Fruit fly (Drosophila melanogaster) whole organism, embryonic: ENCODE data around the gene CG34291.

Experiments
- Atf6 ChIP-seq: fragments of 200-800 bp; sonication (Bioruptor generic); IDR thresholded peaks from 2 replicates; pipeline ENCODE4 v1.3.6; 2022; ENCODE audit warnings: missing biosample characterization, missing genetic modification characterization
- B-H1 ChIP-seq: fragments of 200-800 bp; sonication (Bioruptor generic); IDR thresholded peaks from 3 replicates; pipeline ENCODE4 v1.3.6; 2022; ENCODE audit warnings: missing biosample characterization, missing genetic modification characterization
- Bgb ChIP-seq: fragments of 200-800 bp; sonication (Bioruptor generic); IDR thresholded peaks from 2 replicates; pipeline ENCODE4 v1.3.6; 2022; ENCODE audit warnings: missing biosample characterization, missing genetic modification characterization; ENCODE audit not compliant: partially characterized antibody
- CG10209 ChIP-seq: fragments of 200-800 bp; sonication (Bioruptor generic); optimal IDR thresholded peaks from 3 replicates; lab custom pipeline; 2017; ENCODE audit warnings: missing biosample characterization, mild to moderate bottlenecking, missing genetic modification characterization, missing genetic modification reagents
- CG11093 ChIP-seq: fragments of 200-800 bp; sonication (Bioruptor generic); IDR thresholded peaks from 3 replicates; pipeline ENCODE4 v1.3.6; 2022; ENCODE audit warnings: missing biosample characterization, missing genetic modification characterization
- CG11247 ChIP-seq: fragments of 200-800 bp; sonication (Bioruptor generic); IDR thresholded peaks from 2 replicates; pipeline ENCODE4 v1.3.6; 2022; ENCODE audit warnings: missing biosample characterization, missing genetic modification characterization
- CG12104 ChIP-seq: fragments of 200-800 bp; sonication (Bioruptor generic); optimal IDR thresholded peaks from 3 replicates; lab custom pipeline; 2016; ENCODE audit warnings: missing biosample characterization, missing genetic modification characterization
- CG1233 ChIP-seq: fragments of 200-800 bp; sonication (Bioruptor generic); optimal IDR thresholded peaks from 4 replicates; lab custom pipeline; 2018; ENCODE audit warnings: missing biosample characterization, mild to moderate bottlenecking, missing genetic modification characterization
- CG13424 ChIP-seq: fragments of 200-800 bp; sonication (Bioruptor generic); optimal IDR thresholded peaks from 2 replicates; lab custom pipeline; 2019; ENCODE audit warnings: missing biosample characterization, mild to moderate bottlenecking, missing genetic modification characterization, moderate library complexity
- CG1603 ChIP-seq: fragments of 200-800 bp; sonication (Bioruptor generic); optimal IDR thresholded peaks from 2 replicates; lab custom pipeline; 2019; ENCODE audit warnings: missing biosample characterization, mild to moderate bottlenecking, missing genetic modification characterization, moderate library complexity
- CG17359 ChIP-seq: fragments of 200-800 bp; sonication (Bioruptor generic); optimal IDR thresholded peaks from 3 replicates; lab custom pipeline; 2018; ENCODE audit warnings: missing biosample characterization, mild to moderate bottlenecking, missing genetic modification characterization, moderate library complexity
- CG2678 ChIP-seq: fragments of 200-800 bp; sonication (Bioruptor generic); optimal IDR thresholded peaks from 3 replicates; lab custom pipeline; 2019; ENCODE audit warnings: missing biosample characterization, mild to moderate bottlenecking, missing genetic modification characterization, moderate library complexity
- CG3281 ChIP-seq: fragments of 200-800 bp; sonication (Bioruptor generic); optimal IDR thresholded peaks from 3 replicates; lab custom pipeline; 2017; ENCODE audit warnings: missing biosample characterization, mild to moderate bottlenecking, missing genetic modification characterization
- CG7786 ChIP-seq: fragments of 200-800 bp; sonication (Bioruptor generic); optimal IDR thresholded peaks from 2 replicates; lab custom pipeline; 2016; ENCODE audit warnings: missing biosample characterization, missing genetic modification characterization
- CG7963 ChIP-seq: fragments of 200-800 bp; sonication (Bioruptor generic); IDR thresholded peaks from 3 replicates; pipeline ENCODE4 v1.3.6; 2022; ENCODE audit warnings: missing biosample characterization, missing genetic modification characterization; ENCODE audit not compliant: partially characterized antibody
- CG8290 ChIP-seq, 3 experiments: fragments of 200-800 bp; sonication (Bioruptor generic); optimal IDR thresholded peaks; 2 replicates each; lab custom pipeline; 2016 to 2019; ENCODE audit warnings: missing biosample characterization in 3 of 3, missing genetic modification characterization in 3 of 3, mild to moderate bottlenecking in 2 of 3, moderate library complexity in 1 of 3
- CG8388 ChIP-seq: fragments of 200-800 bp; sonication (Bioruptor generic); optimal IDR thresholded peaks from 2 replicates; lab custom pipeline; 2019; ENCODE audit warnings: missing biosample characterization, mild to moderate bottlenecking, missing genetic modification characterization, moderate library complexity
- CG8924 ChIP-seq: fragments of 200-800 bp; optimal IDR thresholded peaks from 3 replicates; lab custom pipeline; 2019; ENCODE audit warnings: missing biosample characterization, mild to moderate bottlenecking, missing genetic modification characterization, moderate library complexity
- Doc2 ChIP-seq: fragments of 200-800 bp; sonication (Bioruptor generic); IDR thresholded peaks from 2 replicates; pipeline ENCODE4 v1.3.6; 2022; ENCODE audit warnings: missing biosample characterization, missing genetic modification characterization
- Ets97D ChIP-seq: fragments of 200-800 bp; sonication (Bioruptor generic); optimal IDR thresholded peaks from 3 replicates; lab custom pipeline; 2016; ENCODE audit warnings: missing biosample characterization, missing genetic modification characterization
- Nf-YA ChIP-seq: fragments of 200-800 bp; sonication (Bioruptor generic); IDR thresholded peaks from 2 replicates; pipeline ENCODE4 v1.3.6; 2022; ENCODE audit warnings: missing biosample characterization, missing genetic modification characterization
- Rx ChIP-seq: fragments of 200-800 bp; sonication (Bioruptor generic); IDR thresholded peaks from 2 replicates; pipeline ENCODE4 v1.3.6; 2022; ENCODE audit warnings: missing biosample characterization, missing genetic modification characterization
- Spps ChIP-seq: fragments of 200-800 bp; sonication (Bioruptor generic); optimal IDR thresholded peaks from 2 replicates; lab custom pipeline; 2018; ENCODE audit warnings: missing biosample characterization, mild to moderate bottlenecking, missing genetic modification characterization
- Sry-β ChIP-seq: fragments of 200-800 bp; sonication (Bioruptor generic); optimal IDR thresholded peaks from 2 replicates; lab custom pipeline; 2018; ENCODE audit warnings: missing biosample characterization, mild to moderate bottlenecking, missing genetic modification characterization, moderate library complexity
- TFAM ChIP-seq: fragments of 200-800 bp; sonication (Bioruptor generic); optimal IDR thresholded peaks from 2 replicates; lab custom pipeline; 2017; ENCODE audit warnings: missing biosample characterization, missing genetic modification characterization, inconsistent platforms
- Vsx1 ChIP-seq: fragments of 200-800 bp; sonication (Bioruptor generic); optimal IDR thresholded peaks from 2 replicates; lab custom pipeline; 2017; ENCODE audit warnings: missing biosample characterization, mild to moderate bottlenecking, missing genetic modification characterization, missing genetic modification reagents
- abd-A ChIP-seq: fragments of 200-800 bp; sonication (Bioruptor generic); optimal IDR thresholded peaks from 3 replicates; lab custom pipeline; 2019; ENCODE audit warnings: missing biosample characterization, mild to moderate bottlenecking, missing genetic modification characterization, moderate library complexity
- bab2 ChIP-seq: fragments of 200-800 bp; sonication (Bioruptor generic); optimal IDR thresholded peaks from 2 replicates; lab custom pipeline; 2016; ENCODE audit warnings: missing biosample characterization, missing genetic modification characterization
- cg ChIP-seq: fragments of 200-800 bp; sonication (Bioruptor generic); optimal IDR thresholded peaks from 3 replicates; lab custom pipeline; 2019; ENCODE audit warnings: missing biosample characterization, mild to moderate bottlenecking, missing genetic modification characterization, moderate library complexity
- chn ChIP-seq: fragments of 200-800 bp; sonication (Bioruptor generic); optimal IDR thresholded peaks from 2 replicates; lab custom pipeline; 2016; ENCODE audit warnings: missing biosample characterization, missing genetic modification characterization
- corto ChIP-seq: fragments of 200-800 bp; sonication (Bioruptor generic); optimal IDR thresholded peaks from 2 replicates; lab custom pipeline; 2016; ENCODE audit warnings: missing biosample characterization, mild to moderate bottlenecking, missing genetic modification characterization, moderate library complexity
- crp ChIP-seq, 2 experiments: fragments of 200-800 bp; sonication (Bioruptor generic); optimal IDR thresholded peaks; 2 replicates in 1 of 2; 3 replicates in 1 of 2; lab custom pipeline; 2017; ENCODE audit warnings: missing biosample characterization in 2 of 2, missing genetic modification characterization in 2 of 2, mild to moderate bottlenecking in 1 of 2, moderate library complexity in 1 of 2
- esg ChIP-seq: fragments of 200-800 bp; sonication (Bioruptor generic); conservative IDR thresholded peaks from 2 replicates; pipeline ENCODE4 v1.3.6; 2022; ENCODE audit warnings: missing biosample characterization, missing genetic modification characterization
- ftz-f1 ChIP-seq: fragments of 200-800 bp; sonication (Bioruptor generic); optimal IDR thresholded peaks from 2 replicates; lab custom pipeline; 2016; ENCODE audit warnings: missing biosample characterization, missing genetic modification characterization
- fu2 ChIP-seq: fragments of 200-800 bp; sonication (Bioruptor generic); optimal IDR thresholded peaks from 2 replicates; lab custom pipeline; 2016; ENCODE audit warnings: missing biosample characterization, missing genetic modification characterization
- gro ChIP-seq: fragments of 200-800 bp; sonication (Bioruptor generic); optimal IDR thresholded peaks from 2 replicates; lab custom pipeline; 2016; ENCODE audit warnings: missing biosample characterization, missing genetic modification characterization
- gsb ChIP-seq: fragments of 200-800 bp; sonication (Bioruptor generic); IDR thresholded peaks from 2 replicates; pipeline ENCODE4 v1.3.6; 2022; ENCODE audit warnings: missing biosample characterization, missing genetic modification characterization
- gt ChIP-seq: fragments of 200-800 bp; sonication (Bioruptor generic); IDR thresholded peaks from 2 replicates; pipeline ENCODE4 v1.3.6; 2022; ENCODE audit warnings: missing biosample characterization, missing genetic modification characterization
- hb ChIP-seq: fragments of 200-800 bp; sonication (Bioruptor generic); IDR thresholded peaks from 3 replicates; pipeline ENCODE4 v1.3.6; 2022; ENCODE audit warnings: missing biosample characterization, missing genetic modification characterization; ENCODE audit not compliant: partially characterized antibody
- kah ChIP-seq: fragments of 200-800 bp; sonication (Bioruptor generic); optimal IDR thresholded peaks from 2 replicates; lab custom pipeline; 2018; ENCODE audit warnings: missing biosample characterization, mild to moderate bottlenecking, missing genetic modification characterization
- lov ChIP-seq, 2 experiments: fragments of 200-800 bp in 1 of 2; fragments of >200 bp in 1 of 2; sonication (Bioruptor generic) in 1 of 2; IDR thresholded peaks in 1 of 2; optimal IDR thresholded peaks in 1 of 2; 2 replicates in 1 of 2; 3 replicates in 1 of 2; pipeline versions ENCODE4 v1.3.6 to Lab custom; 2017 to 2022; ENCODE audit warnings: missing biosample characterization in 1 of 2, missing genetic modification characterization in 1 of 2
- pita ChIP-seq: fragments of 200-800 bp; sonication (Bioruptor generic); optimal IDR thresholded peaks from 2 replicates; lab custom pipeline; 2017; ENCODE audit warnings: missing biosample characterization, mild to moderate bottlenecking, missing genetic modification characterization
- psq ChIP-seq: fragments of 200-800 bp; sonication (Bioruptor generic); optimal IDR thresholded peaks from 2 replicates; lab custom pipeline; 2017; ENCODE audit warnings: missing biosample characterization, missing genetic modification characterization
- sens-2 ChIP-seq: fragments of 200-800 bp; sonication (Bioruptor generic); IDR thresholded peaks from 2 replicates; pipeline ENCODE4 v1.3.6; 2022; ENCODE audit warnings: missing biosample characterization, missing genetic modification characterization
- so ChIP-seq: fragments of 200-800 bp; sonication (Bioruptor generic); IDR thresholded peaks from 3 replicates; pipeline ENCODE4 v1.3.6; 2022; ENCODE audit warnings: missing biosample characterization, missing genetic modification characterization
- stwl ChIP-seq: fragments of 200-800 bp; sonication (Bioruptor generic); optimal IDR thresholded peaks from 3 replicates; lab custom pipeline; 2018; ENCODE audit warnings: missing biosample characterization, mild to moderate bottlenecking, missing genetic modification characterization, moderate library complexity
- tgo ChIP-seq: fragments of 200-800 bp; sonication (Bioruptor generic); IDR thresholded peaks from 3 replicates; pipeline ENCODE4 v1.3.6; 2022; ENCODE audit warnings: missing biosample characterization, missing genetic modification characterization
- tna ChIP-seq: fragments of 200-800 bp; sonication (Bioruptor generic); IDR thresholded peaks from 2 replicates; pipeline ENCODE4 v1.3.6; 2022; ENCODE audit warnings: missing biosample characterization, missing genetic modification characterization; ENCODE audit not compliant: partially characterized antibody
- vfl ChIP-seq: fragments of 200-800 bp; sonication (Bioruptor generic); optimal IDR thresholded peaks from 2 replicates; lab custom pipeline; 2016; ENCODE audit warnings: missing biosample characterization, missing genetic modification characterization

The CG34291 gene

DNA sequence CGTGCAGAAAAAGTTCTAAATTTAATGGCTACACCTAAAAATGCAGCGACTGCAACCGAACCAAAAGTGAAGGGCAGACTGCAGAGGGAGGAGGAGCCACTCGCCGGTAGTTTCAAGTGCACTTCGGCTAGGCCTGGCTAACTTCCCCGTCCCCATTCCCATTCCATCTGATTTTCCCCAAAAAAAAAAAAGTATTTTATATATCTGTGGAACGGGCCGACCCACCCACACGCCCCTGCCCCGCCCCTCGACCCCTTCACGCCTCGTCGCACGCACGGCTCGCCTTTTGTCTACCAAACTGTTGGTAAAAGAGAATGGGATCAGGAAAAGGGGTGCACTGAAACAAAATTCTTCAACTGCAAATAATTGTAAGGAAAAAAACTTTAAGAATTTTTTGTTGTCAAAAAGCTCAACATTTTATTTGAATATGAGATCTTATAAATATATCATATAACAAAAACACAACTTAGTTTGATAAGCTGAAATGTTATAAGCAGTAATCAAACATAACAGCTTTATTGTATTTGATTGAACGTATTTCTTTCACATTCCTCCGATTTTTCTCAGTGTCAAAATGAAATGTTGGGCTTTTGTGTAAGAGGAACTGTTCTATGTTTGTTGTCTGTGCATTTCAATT lies 18.4 kb upstream of the CG34291 start (continued):
- TF ChIP-seq Rx (GFP tag; lab: Robert Waterston, UW) (0 out of 2 replicates have a peak, but pooled peaks have one; percentile 8), corto (no peak), CG17359 (tag; lab: Kevin White, UChicago) (peak; percentile 83), CG8290 (GFP tag; optimal IDR thresholded peaks at IDR 0.05; lab: Kevin White, UChicago) (no peak), CG8290 (tag; optimal IDR thresholded peaks at IDR 0.05; lab: Kevin White, UChicago) (no peak), Vsx1 (no peak), chn (no peak), bab2 (no peak), fu2 (no peak), CG11093 (GFP tag; lab: Robert Waterston, UW) (peak; percentile 39; the same call in 1 of the 3 replicates), abd-A (tag; lab: Kevin White, UChicago) (no peak), CG13424 (tag; lab: Kevin White, UChicago) (peak; percentile 53), kah (GFP tag; lab: Kevin White, UChicago) (peak; percentile 24), CG8924 (no peak), vfl (GFP tag; lab: Kevin White, UChicago) (no peak), CG11247 (GFP tag; lab: Robert Waterston, UW) (no peak), esg (GFP tag; lab: Robert Waterston, UW) (no peak), crp (GFP tag; optimal IDR thresholded peaks at IDR 0.05; lab: Kevin White, UChicago) (no peak), so (GFP tag; lab: Robert Waterston, UW) (0 out of 3 replicates have a peak, but pooled peaks have one; percentile 34), CG2678 (peak; percentile 84), Doc2 (no peak), gro (GFP tag; lab: Kevin White, UChicago) (no peak), CG3281 (peak; percentile 28), CG10209 (GFP tag; lab: Kevin White, UChicago) (peak; percentile 39), psq (GFP tag; lab: Kevin White, UChicago) (no peak), Bgb (GFP tag; lab: Robert Waterston, UW) (no peak), Spps (tag; lab: Kevin White, UChicago) (peak; percentile 65), hb (GFP tag; lab: Robert Waterston, UW) (no peak), Nf-YA (GFP tag; lab: Robert Waterston, UW) (0 out of 2 replicates have a peak, but pooled peaks have one; percentile 19), CG12104 (GFP tag; lab: Kevin White, UChicago) (no peak), tgo (GFP tag; lab: Robert Waterston, UW) (peak; percentile 55), cg (GFP tag; lab: Kevin White, UChicago) (no peak), ftz-f1 (GFP tag; lab: Kevin White, UChicago) (no peak), CG7786 (GFP tag; lab: Kevin White, UChicago) (no peak), lov (optimal IDR thresholded peaks at IDR 0.05; lab: Kevin White, UChicago) (no peak), lov (GFP tag; IDR thresholded peaks at IDR 0.05; lab: Robert Waterston, UW) (no peak), B-H1 (GFP tag; lab: Robert Waterston, UW) (no peak), CG8388 (GFP tag; lab: Kevin White, UChicago) (peak; percentile 65), Atf6 (GFP tag; lab: Robert Waterston, UW) (no peak; the same call in 1 of the 2 replicates), CG1233 (GFP tag; lab: Kevin White, UChicago) (peak; percentile 48), CG7963 (GFP tag; lab: Robert Waterston, UW) (no peak), sens-2 (GFP tag; lab: Robert Waterston, UW) (no peak), Ets97D (GFP tag; lab: Kevin White, UChicago) (no peak), pita (GFP tag; lab: Kevin White, UChicago) (no peak), CG1603 (tag; lab: Kevin White, UChicago) (peak; percentile 6), tna (GFP tag; lab: Robert Waterston, UW) (no peak), TFAM (no peak), gsb (GFP tag; lab: Robert Waterston, UW) (no peak), gt (GFP tag; lab: Robert Waterston, UW) (no peak), stwl (tag; lab: Kevin White, UChicago) (no peak), Sry-β (GFP tag; lab: Kevin White, UChicago) (no peak)
